Fruit fly (Drosophila melanogaster) whole organism, adult: ENCODE measurements around the gene CG45067.
A peak's percentile ranks its signal among the peaks of the same experiment; 100 is the strongest.

Source experiments
- CG11617 ChIP-seq: fragments of 200-800 bp; sonication (Bioruptor generic); optimal IDR thresholded peaks from 2 replicates; lab custom pipeline; 2017; ENCODE audit warnings: mild to moderate bottlenecking, missing biosample characterization, missing genetic modification reagents, missing genetic modification characterization
- CG12768 ChIP-seq: fragments of 200-800 bp; sonication (Bioruptor generic); optimal IDR thresholded peaks from 2 replicates; lab custom pipeline; 2017; ENCODE audit warnings: missing biosample characterization, missing genetic modification characterization, mild to moderate bottlenecking, moderate library complexity, missing genetic modification reagents
- CG14711 ChIP-seq: fragments of 200-800 bp; sonication (Bioruptor generic); optimal IDR thresholded peaks from 2 replicates; lab custom pipeline; 2018; ENCODE audit warnings: missing biosample characterization, mild to moderate bottlenecking, missing genetic modification characterization, moderate library complexity
- CG1620 ChIP-seq: fragments of 200-800 bp; sonication (Bioruptor generic); optimal IDR thresholded peaks from 2 replicates; lab custom pipeline; 2016; ENCODE audit warnings: missing biosample characterization, missing genetic modification characterization
- CG33017 ChIP-seq: fragments of 200-800 bp; sonication (Bioruptor generic); optimal IDR thresholded peaks from 2 replicates; lab custom pipeline; 2018; ENCODE audit warnings: missing biosample characterization, mild to moderate bottlenecking, missing genetic modification characterization, moderate library complexity
- CG5204 ChIP-seq: fragments of 200-800 bp; sonication (Bioruptor generic); optimal IDR thresholded peaks from 2 replicates; lab custom pipeline; 2016; ENCODE audit warnings: missing biosample characterization, missing genetic modification characterization
- CG7045 ChIP-seq: fragments of 200-800 bp; sonication (Bioruptor generic); optimal IDR thresholded peaks from 2 replicates; lab custom pipeline; 2017; ENCODE audit warnings: missing biosample characterization, mild to moderate bottlenecking, missing genetic modification characterization
- CG7101 ChIP-seq: fragments of 200-800 bp; sonication (Bioruptor generic); optimal IDR thresholded peaks from 2 replicates; lab custom pipeline; 2018; ENCODE audit warnings: missing biosample characterization, mild to moderate bottlenecking, missing genetic modification characterization, moderate library complexity
- Clk ChIP-seq: fragments of 200-800 bp; sonication (Bioruptor generic); optimal IDR thresholded peaks from 2 replicates; lab custom pipeline; 2017; ENCODE audit warnings: missing biosample characterization, missing genetic modification characterization
- Crg-1 ChIP-seq: fragments of 200-800 bp; sonication (Bioruptor generic); optimal IDR thresholded peaks from 2 replicates; lab custom pipeline; 2016; ENCODE audit warnings: missing biosample characterization, missing genetic modification characterization
- Hr96 ChIP-seq: fragments of 200-800 bp; sonication (Bioruptor generic); optimal IDR thresholded peaks from 2 replicates; lab custom pipeline; 2016; ENCODE audit warnings: missing biosample characterization, missing genetic modification characterization
- Mnt ChIP-seq: fragments of 200-800 bp; sonication (Bioruptor generic); optimal IDR thresholded peaks from 2 replicates; lab custom pipeline; 2016; ENCODE audit warnings: missing biosample characterization, mild to moderate bottlenecking, missing genetic modification characterization
- bab1 ChIP-seq: fragments of 200-800 bp; sonication (Bioruptor generic); optimal IDR thresholded peaks from 3 replicates; lab custom pipeline; 2019; ENCODE audit warnings: missing biosample characterization, mild to moderate bottlenecking, missing genetic modification characterization, moderate library complexity
- cic ChIP-seq: fragments of 200-800 bp; sonication (Bioruptor generic); optimal IDR thresholded peaks from 2 replicates; lab custom pipeline; 2017; ENCODE audit warnings: missing biosample characterization, mild to moderate bottlenecking, missing genetic modification characterization, moderate library complexity
- cnc ChIP-seq, 2 experiments: fragments of >200 bp; optimal IDR thresholded peaks; 2 replicates each; lab custom pipeline; 2017
- kay ChIP-seq: fragments of 200-800 bp; sonication (Bioruptor generic); peaks from one replicate; lab custom pipeline; 2016; ENCODE audit warnings: missing biosample characterization, missing genetic modification characterization, borderline replicate concordance
- ovo ChIP-seq: fragments of 200-800 bp; sonication (Bioruptor generic); optimal IDR thresholded peaks from 2 replicates; lab custom pipeline; 2016; ENCODE audit warnings: missing biosample characterization, missing genetic modification characterization
- pad ChIP-seq: fragments of 200-800 bp; sonication (Bioruptor generic); optimal IDR thresholded peaks from 3 replicates; lab custom pipeline; 2017; ENCODE audit warnings: missing biosample characterization, missing genetic modification characterization, mild to moderate bottlenecking, moderate library complexity, missing genetic modification reagents
- tj ChIP-seq: fragments of 200-800 bp; sonication (Bioruptor generic); optimal IDR thresholded peaks from 3 replicates; lab custom pipeline; 2017; ENCODE audit warnings: missing biosample characterization, mild to moderate bottlenecking, missing genetic modification characterization, moderate library complexity
- toe ChIP-seq: fragments of 200-800 bp; sonication (Bioruptor generic); optimal IDR thresholded peaks from 2 replicates; lab custom pipeline; 2016; ENCODE audit warnings: missing biosample characterization, missing genetic modification characterization

Gene CG45067

dm6 chr3L:3073460-3073859 is 40.8 kb downstream of the CG45067 start:
- TF ChIP-seq Crg-1 (GFP tag; lab: Kevin White, UChicago) (no peak), CG5204 (GFP tag; lab: Kevin White, UChicago) (no peak), CG1620 (GFP tag; lab: Kevin White, UChicago) (no peak), CG11617 (no peak)

dm6 chr3L:3071675-3072583 is 42.3 kb downstream of the CG45067 start:
- TF ChIP-seq pad (GFP tag; lab: Kevin White, UChicago) (peak; percentile 99), CG11617 (no peak)

- TF ChIP-seq CG11617 (peak; percentile 79), kay (GFP tag; lab: Kevin White, UChicago) (no peak), CG14711 (peak; percentile 36), cic (GFP tag; lab: Kevin White, UChicago) (peak; percentile 96), CG1620 (GFP tag; lab: Kevin White, UChicago) (peak; percentile 26), Hr96 (peak; percentile 34), Mnt (GFP tag; lab: Kevin White, UChicago) (peak; percentile 92), toe (GFP tag; lab: Kevin White, UChicago) (peak; percentile 50), CG7101 (peak; percentile 71), cnc (optimal IDR thresholded peaks at IDR 0.05; lab: Kevin White, UChicago) (no peak), Crg-1 (GFP tag; lab: Kevin White, UChicago) (no peak), tj (GFP tag; lab: Kevin White, UChicago) (peak; percentile 52), CG7045 (GFP tag; lab: Kevin White, UChicago) (peak; percentile 11), CG5204 (GFP tag; lab: Kevin White, UChicago) (peak; percentile 13), ovo (peak; percentile 48), bab1 (peak; percentile 87), CG33017 (tag; lab: Kevin White, UChicago) (peak; percentile 71), pad (GFP tag; lab: Kevin White, UChicago) (peak; percentile 24), CG12768 (peak; percentile 69), Clk (GFP tag; lab: Kevin White, UChicago) (peak; percentile 18)
Measured at dm6 chr3L:3070274-3071204, 43.7 kb downstream of the CG45067 start, which contains the start of the genes CG32486 and PAN3. TSS of gene CG32486 (minus strand) at chr3L:3070839. TSS of gene PAN3 (plus strand) at chr3L:3071133.

- TF ChIP-seq cnc (optimal IDR thresholded peaks at IDR 0.05; lab: Kevin White, UChicago) (no peak), CG33017 (tag; lab: Kevin White, UChicago) (no peak), Mnt (GFP tag; lab: Kevin White, UChicago) (peak; percentile 47), cic (GFP tag; lab: Kevin White, UChicago) (peak; percentile 68), CG1620 (GFP tag; lab: Kevin White, UChicago) (no peak), pad (GFP tag; lab: Kevin White, UChicago) (peak; percentile 95), tj (GFP tag; lab: Kevin White, UChicago) (peak; percentile 9), CG7101 (no peak)
Measured at dm6 chr3L:3069774-3070173, 44.5 kb downstream of the CG45067 start.
